Fruit fly (Drosophila melanogaster) whole organism, embryonic: Measurements from ENCODE around the gene CG10333.

Experiments
- Ada2b ChIP-seq: fragments of 200-800 bp; sonication (Bioruptor generic); IDR thresholded peaks from 2 replicates; pipeline ENCODE4 v1.3.6; 2022; ENCODE audit warnings: missing biosample characterization, missing genetic modification characterization
- B-H1 ChIP-seq: fragments of 200-800 bp; sonication (Bioruptor generic); IDR thresholded peaks from 3 replicates; pipeline ENCODE4 v1.3.6; 2022; ENCODE audit warnings: missing biosample characterization, missing genetic modification characterization
- CG1024 ChIP-seq: fragments of 200-800 bp; sonication (Bioruptor generic); IDR thresholded peaks from 2 replicates; pipeline ENCODE4 v1.3.6; 2022; ENCODE audit warnings: missing biosample characterization, missing genetic modification characterization
- CG10274 ChIP-seq: fragments of 200-800 bp; sonication (Bioruptor generic); optimal IDR thresholded peaks from 3 replicates; lab custom pipeline; 2017; ENCODE audit warnings: missing biosample characterization, mild to moderate bottlenecking, missing genetic modification characterization
- CG12236 ChIP-seq: fragments of 200-800 bp; sonication (Bioruptor generic); optimal IDR thresholded peaks from 2 replicates; lab custom pipeline; 2016; ENCODE audit warnings: missing biosample characterization, missing genetic modification characterization
- CG12299 ChIP-seq: fragments of 200-800 bp; sonication (Bioruptor generic); optimal IDR thresholded peaks from 2 replicates; lab custom pipeline; 2018; ENCODE audit warnings: missing biosample characterization, mild to moderate bottlenecking, missing genetic modification characterization
- CG13775 ChIP-seq: fragments of 200-800 bp; sonication (Bioruptor generic); optimal IDR thresholded peaks from 3 replicates; lab custom pipeline; 2017; ENCODE audit warnings: missing biosample characterization, mild to moderate bottlenecking, missing genetic modification characterization
- CG17385 ChIP-seq: fragments of 200-800 bp; sonication (Bioruptor generic); optimal IDR thresholded peaks from 3 replicates; lab custom pipeline; 2018; ENCODE audit warnings: missing biosample characterization, mild to moderate bottlenecking, missing genetic modification characterization
- CG17612 ChIP-seq: fragments of 200-800 bp; sonication (Bioruptor generic); IDR thresholded peaks from 2 replicates; pipeline ENCODE4 v1.3.6; 2022; ENCODE audit warnings: missing biosample characterization, missing genetic modification characterization
- CG17912 ChIP-seq: fragments of 200-800 bp; sonication (Bioruptor generic); optimal IDR thresholded peaks from 2 replicates; lab custom pipeline; 2018; ENCODE audit warnings: missing biosample characterization, mild to moderate bottlenecking, missing genetic modification characterization
- CG1792 ChIP-seq: fragments of 200-800 bp; sonication (Bioruptor generic); optimal IDR thresholded peaks from 2 replicates; lab custom pipeline; 2016; ENCODE audit warnings: missing biosample characterization, missing genetic modification characterization
- CG18262 ChIP-seq: fragments of 200-800 bp; optimal IDR thresholded peaks from 3 replicates; lab custom pipeline; 2019; ENCODE audit warnings: missing biosample characterization, mild to moderate bottlenecking, missing genetic modification characterization, moderate library complexity
- CG2129 ChIP-seq: fragments of 200-800 bp; sonication (Bioruptor generic); IDR thresholded peaks from 2 replicates; pipeline ENCODE4 v1.3.6; 2022; ENCODE audit warnings: missing biosample characterization, missing genetic modification characterization; ENCODE audit not compliant: partially characterized antibody
- CG3065 ChIP-seq: fragments of 200-800 bp; sonication (Bioruptor generic); optimal IDR thresholded peaks from 2 replicates; lab custom pipeline; 2016; ENCODE audit warnings: missing biosample characterization, missing genetic modification characterization
- CG31365 ChIP-seq: fragments of 200-800 bp; sonication (Bioruptor generic); optimal IDR thresholded peaks from 2 replicates; lab custom pipeline; 2018; ENCODE audit warnings: missing biosample characterization, mild to moderate bottlenecking, missing genetic modification characterization
- CG34376 ChIP-seq: fragments of 200-800 bp; sonication (Bioruptor generic); optimal IDR thresholded peaks from 2 replicates; lab custom pipeline; 2018; ENCODE audit warnings: missing biosample characterization, mild to moderate bottlenecking, missing genetic modification characterization
- CG42726 ChIP-seq: fragments of 200-800 bp; sonication (Bioruptor generic); IDR thresholded peaks from 2 replicates; pipeline ENCODE4 v1.3.6; 2022; ENCODE audit warnings: missing biosample characterization, missing genetic modification characterization; ENCODE audit not compliant: partially characterized antibody
- CG5245 ChIP-seq: fragments of 200-800 bp; sonication (Bioruptor generic); optimal IDR thresholded peaks from 3 replicates; lab custom pipeline; 2016; ENCODE audit warnings: missing biosample characterization, missing genetic modification characterization
- CG6813 ChIP-seq: fragments of 200-800 bp; sonication (Bioruptor generic); optimal IDR thresholded peaks from 2 replicates; lab custom pipeline; 2017; ENCODE audit warnings: missing biosample characterization, missing genetic modification characterization, mild to moderate bottlenecking, moderate library complexity, missing genetic modification reagents
- CG6854 ChIP-seq: fragments of 200-800 bp; sonication (Bioruptor generic); optimal IDR thresholded peaks from 3 replicates; lab custom pipeline; 2017; ENCODE audit warnings: missing biosample characterization, mild to moderate bottlenecking, missing genetic modification characterization
- CG7839 ChIP-seq: fragments of 200-800 bp; sonication (Bioruptor generic); optimal IDR thresholded peaks from 3 replicates; lab custom pipeline; 2018; ENCODE audit warnings: missing biosample characterization, mild to moderate bottlenecking, missing genetic modification characterization, moderate library complexity
- CG8290 ChIP-seq, 3 experiments: fragments of 200-800 bp; sonication (Bioruptor generic); optimal IDR thresholded peaks; 2 replicates each; lab custom pipeline; 2016 to 2019; ENCODE audit warnings: missing biosample characterization in 3 of 3, missing genetic modification characterization in 3 of 3, mild to moderate bottlenecking in 2 of 3, moderate library complexity in 1 of 3
- CG9215 ChIP-seq: fragments of 200-800 bp; sonication (Bioruptor generic); IDR thresholded peaks from 2 replicates; pipeline ENCODE4 v1.3.6; 2022; ENCODE audit warnings: missing biosample characterization, missing genetic modification characterization
- CG9797 ChIP-seq: fragments of 200-800 bp; sonication (Bioruptor generic); optimal IDR thresholded peaks from 3 replicates; lab custom pipeline; 2018; ENCODE audit warnings: missing biosample characterization, mild to moderate bottlenecking, missing genetic modification characterization
- CHES-1-like ChIP-seq: fragments of 200-800 bp; sonication (Bioruptor generic); optimal IDR thresholded peaks from 2 replicates; lab custom pipeline; 2016; ENCODE audit warnings: missing biosample characterization, missing genetic modification characterization
- CrebB ChIP-seq: fragments of 200-800 bp; sonication (Bioruptor generic); optimal IDR thresholded peaks from 3 replicates; lab custom pipeline; 2018; ENCODE audit warnings: missing biosample characterization, mild to moderate bottlenecking, missing genetic modification characterization
- D19A ChIP-seq: fragments of 200-800 bp; optimal IDR thresholded peaks from 3 replicates; lab custom pipeline; 2019; ENCODE audit warnings: missing biosample characterization, mild to moderate bottlenecking, missing genetic modification characterization, moderate library complexity
- D19B ChIP-seq: fragments of 200-800 bp; sonication (Bioruptor generic); optimal IDR thresholded peaks from 2 replicates; lab custom pipeline; 2017; ENCODE audit warnings: missing biosample characterization, mild to moderate bottlenecking, missing genetic modification characterization
- Dbx ChIP-seq: fragments of 200-800 bp; sonication (Bioruptor generic); IDR thresholded peaks from 3 replicates; pipeline ENCODE4 v1.3.6; 2022; ENCODE audit warnings: missing biosample characterization, missing genetic modification characterization
- Dfd ChIP-seq, 2 experiments: fragments of >200 bp; optimal IDR thresholded peaks; 2 replicates each; lab custom pipeline; 2017; ENCODE audit warnings: missing biosample characterization in 2 of 2, missing genetic modification characterization in 2 of 2
- Doc2 ChIP-seq: fragments of 200-800 bp; sonication (Bioruptor generic); IDR thresholded peaks from 2 replicates; pipeline ENCODE4 v1.3.6; 2022; ENCODE audit warnings: missing biosample characterization, missing genetic modification characterization
- ERR ChIP-seq: fragments of 200-800 bp; sonication (Bioruptor generic); optimal IDR thresholded peaks from 2 replicates; lab custom pipeline; 2016; ENCODE audit warnings: missing biosample characterization, missing genetic modification characterization
- Hand ChIP-seq: fragments of 200-800 bp; sonication (Bioruptor generic); optimal IDR thresholded peaks from 2 replicates; lab custom pipeline; 2017; ENCODE audit warnings: mild to moderate bottlenecking, missing biosample characterization, missing genetic modification reagents, missing genetic modification characterization
- Lim3 ChIP-seq: fragments of 200-800 bp; sonication (Bioruptor generic); IDR thresholded peaks from 2 replicates; pipeline ENCODE4 v1.3.6; 2022; ENCODE audit warnings: missing biosample characterization, missing genetic modification characterization
- MESR4 ChIP-seq: fragments of 200-800 bp; sonication (Bioruptor generic); optimal IDR thresholded peaks from 2 replicates; lab custom pipeline; 2018; ENCODE audit warnings: missing biosample characterization, mild to moderate bottlenecking, missing genetic modification characterization, moderate library complexity
- Nf-YB ChIP-seq: fragments of 200-800 bp; sonication (Bioruptor generic); optimal IDR thresholded peaks from 3 replicates; lab custom pipeline; 2019; ENCODE audit warnings: missing biosample characterization, mild to moderate bottlenecking, missing genetic modification characterization, moderate library complexity
- Oaz ChIP-seq: fragments of 200-800 bp; sonication (Bioruptor generic); IDR thresholded peaks from 2 replicates; pipeline ENCODE4 v1.3.6; 2022; ENCODE audit warnings: missing biosample characterization, missing genetic modification characterization
- Scr ChIP-seq: fragments of 200-800 bp; sonication (Bioruptor generic); IDR thresholded peaks from 2 replicates; pipeline ENCODE4 v1.3.6; 2022; ENCODE audit warnings: missing biosample characterization, missing genetic modification characterization; ENCODE audit not compliant: partially characterized antibody
- Stat92E ChIP-seq, 3 experiments: fragments of >200 bp in 2 of 3; fragments of 200-800 bp in 1 of 3; sonication (Bioruptor generic) in 1 of 3; optimal IDR thresholded peaks; 2 replicates each; lab custom pipeline; 2017 to 2019; ENCODE audit warnings: missing biosample characterization in 3 of 3, missing genetic modification characterization in 3 of 3, mild to moderate bottlenecking in 1 of 3, moderate library complexity in 1 of 3
- Tbp ChIP-seq: fragments of >200 bp; optimal IDR thresholded peaks from 2 replicates; lab custom pipeline; 2018; ENCODE audit warnings: missing biosample characterization, missing genetic modification characterization
- ac ChIP-seq: fragments of 200-800 bp; sonication (Bioruptor generic); optimal IDR thresholded peaks from 3 replicates; lab custom pipeline; 2017; ENCODE audit warnings: missing biosample characterization, mild to moderate bottlenecking, missing genetic modification characterization
- al ChIP-seq: fragments of 200-800 bp; sonication (Bioruptor generic); IDR thresholded peaks from 2 replicates; pipeline ENCODE4 v1.3.6; 2022; ENCODE audit warnings: missing biosample characterization, missing genetic modification characterization
- bcd ChIP-seq: fragments of 200-800 bp; sonication (Bioruptor generic); optimal IDR thresholded peaks from 2 replicates; lab custom pipeline; 2017; ENCODE audit warnings: missing biosample characterization, mild to moderate bottlenecking, missing genetic modification characterization
- dpn ChIP-seq, 2 experiments: fragments of 200-800 bp; sonication (Bioruptor generic); optimal IDR thresholded peaks; 3 replicates each; lab custom pipeline; 2016; ENCODE audit warnings: missing biosample characterization in 2 of 2, missing genetic modification characterization in 2 of 2
- jing ChIP-seq: fragments of 200-800 bp; sonication (Bioruptor generic); optimal IDR thresholded peaks from 2 replicates; lab custom pipeline; 2018; ENCODE audit warnings: missing biosample characterization, mild to moderate bottlenecking, missing genetic modification characterization
- lmd ChIP-seq: fragments of 200-800 bp; sonication (Bioruptor generic); IDR thresholded peaks from 2 replicates; pipeline ENCODE4 v1.3.6; 2022; ENCODE audit warnings: missing biosample characterization, missing genetic modification characterization
- pb ChIP-seq: fragments of 200-800 bp; sonication (Bioruptor generic); optimal IDR thresholded peaks from 3 replicates; lab custom pipeline; 2016; ENCODE audit warnings: missing biosample characterization, missing genetic modification characterization
- row ChIP-seq: fragments of 200-800 bp; sonication (Bioruptor generic); IDR thresholded peaks from 3 replicates; pipeline ENCODE4 v1.3.6; 2022; ENCODE audit warnings: missing biosample characterization, missing genetic modification characterization
- seq ChIP-seq: fragments of 200-800 bp; sonication (Bioruptor generic); IDR thresholded peaks from 2 replicates; pipeline ENCODE4 v1.3.6; 2022; ENCODE audit warnings: missing biosample characterization, missing genetic modification characterization
- ttk ChIP-seq: fragments of 200-800 bp; sonication (Bioruptor generic); IDR thresholded peaks from 2 replicates; pipeline ENCODE4 v2.1.2; 2022; ENCODE audit warnings: missing biosample characterization, missing genetic modification characterization

Gene CG10333

DNA sequence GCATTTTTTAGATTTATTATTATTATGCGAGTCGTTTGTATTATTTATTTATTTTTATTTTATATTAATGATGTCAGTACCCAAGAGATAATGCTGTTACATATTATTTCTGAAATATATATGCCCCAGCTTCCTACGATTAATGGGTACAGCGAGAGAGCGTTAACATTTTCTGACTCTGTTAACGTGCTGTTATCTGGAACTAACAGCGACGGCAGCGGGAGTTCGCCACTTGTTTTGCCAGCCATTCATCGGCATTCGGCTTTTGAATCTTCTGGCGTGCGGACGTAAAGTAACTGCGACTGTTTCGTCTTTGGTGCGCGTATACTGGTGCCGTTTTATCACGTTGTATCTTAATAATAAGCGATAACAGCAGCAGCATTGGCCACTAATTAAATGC, 10.4 kb downstream of the CG10333 start, which contains the start of gene MESR3 (continued):
- TF ChIP-seq CG13775 (peak; percentile 31), Ada2b (GFP tag; lab: Robert Waterston, UW) (peak; percentile 47), Lim3 (GFP tag; lab: Robert Waterston, UW) (no peak), Scr (GFP tag; lab: Robert Waterston, UW) (no peak; the same call in 1 of the 2 replicates), CG2129 (no peak), CG34376 (GFP tag; lab: Kevin White, UChicago) (peak; percentile 74), ttk (GFP tag; lab: Robert Waterston, UW) (peak; percentile 60; the same call in 1 of the 2 replicates), CG8290 (GFP tag; optimal IDR thresholded peaks at IDR 0.05; lab: Kevin White, UChicago) (peak; percentile 46), CG8290 (tag; optimal IDR thresholded peaks at IDR 0.05; lab: Kevin White, UChicago) (no peak), CG17912 (GFP tag; lab: Kevin White, UChicago) (no peak), Dbx (GFP tag; lab: Robert Waterston, UW) (peak; percentile 66; the same call in 2 of the 3 replicates), CG7839 (tag; lab: Kevin White, UChicago) (peak; percentile 82), CG12236 (GFP tag; lab: Kevin White, UChicago) (no peak), CG5245 (GFP tag; lab: Kevin White, UChicago) (peak; percentile 30), ac (GFP tag; lab: Kevin White, UChicago) (no peak), Tbp (no peak), Doc2 (GFP tag; lab: Robert Waterston, UW) (no peak), Nf-YB (GFP tag; lab: Kevin White, UChicago) (peak; percentile 45), Oaz (GFP tag; lab: Robert Waterston, UW) (0 out of 2 replicates have a peak, but pooled peaks have one; percentile 4), Stat92E (GFP tag; optimal IDR thresholded peaks at IDR 0.05; lab: Kevin White, UChicago) (peak in 1 of 3 experiments; percentile 68), D19A (tag; lab: Kevin White, UChicago) (peak; percentile 80), dpn (GFP tag; optimal IDR thresholded peaks at IDR 0.05; lab: Kevin White, UChicago) (peak; percentile 8 to 53), CG6854 (GFP tag; lab: Kevin White, UChicago) (peak; percentile 75), CG6813 (GFP tag; lab: Kevin White, UChicago) (peak; percentile 83), row (GFP tag; lab: Robert Waterston, UW) (peak; percentile 64; the same call in 2 of the 3 replicates), CG9215 (GFP tag; lab: Robert Waterston, UW) (no peak; the same call in 1 of the 2 replicates), Dfd (GFP tag; optimal IDR thresholded peaks at IDR 0.05; lab: Kevin White, UChicago) (no peak), MESR4 (peak; percentile 9), CG18262 (peak; percentile 85), seq (peak; percentile 18; the same call in 1 of the 2 replicates), CG9797 (GFP tag; lab: Kevin White, UChicago) (no peak), Hand (peak; percentile 61), al (GFP tag; lab: Robert Waterston, UW) (peak; percentile 54; the same call in 1 of the 2 replicates), CrebB (tag; lab: Kevin White, UChicago) (no peak), CG10274 (GFP tag; lab: Kevin White, UChicago) (no peak), B-H1 (GFP tag; lab: Robert Waterston, UW) (peak; percentile 70; the same call in 1 of the 3 replicates), CG3065 (GFP tag; lab: Kevin White, UChicago) (no peak), D19B (GFP tag; lab: Kevin White, UChicago) (peak; percentile 66), pb (no peak), CG17385 (GFP tag; lab: Kevin White, UChicago) (peak; percentile 49), CG17612 (GFP tag; lab: Robert Waterston, UW) (peak; percentile 47; the same call in 1 of the 2 replicates), CG31365 (tag; lab: Kevin White, UChicago) (peak; percentile 45), ERR (no peak), CG1792 (GFP tag; lab: Kevin White, UChicago) (peak; percentile 12), CHES-1-like (no peak), jing (GFP tag; lab: Kevin White, UChicago) (no peak), bcd (GFP tag; lab: Kevin White, UChicago) (peak; percentile 57), CG12299 (tag; lab: Kevin White, UChicago) (peak; percentile 42), CG42726 (GFP tag; lab: Robert Waterston, UW) (0 out of 2 replicates have a peak, but pooled peaks have one; percentile 26), CG1024 (peak; percentile 31; the same call in 1 of the 2 replicates), lmd (GFP tag; lab: Robert Waterston, UW) (peak; percentile 54)
